Worm (Caenorhabditis elegans) whole organism, young adult: Measurements from ENCODE around the gene rev-3.

Experiments
- B0035.1 ChIP-seq: sonication (generic microtip); optimal IDR thresholded peaks from 2 replicates; lab custom pipeline; 2016; ENCODE audit warnings: missing genetic modification characterization, mild to moderate bottlenecking, missing compliant biosample characterization, missing genotype, missing genetic modification reagents
- B0261.1 ChIP-seq: sonication (generic microtip); optimal IDR thresholded peaks from 2 replicates; lab custom pipeline; 2016; ENCODE audit warnings: mild to moderate bottlenecking, missing genetic modification characterization, moderate library complexity, missing compliant biosample characterization
- B0336.3 ChIP-seq: fragments of 200-800 bp; sonication (Bioruptor generic); IDR thresholded peaks from 2 replicates; pipeline ENCODE4 v1.3.6; 2022; ENCODE audit warnings: missing genetic modification characterization, missing compliant biosample characterization
- C06A6.2 ChIP-seq: fragments of 200-800 bp; sonication (Bioruptor generic); conservative IDR thresholded peaks from 2 replicates; pipeline ENCODE4 v1.3.6; 2022; ENCODE audit warnings: missing genetic modification characterization, missing compliant biosample characterization
- D2030.7 ChIP-seq: fragments of 200-800 bp; sonication (Bioruptor generic); IDR thresholded peaks from 2 replicates; pipeline ENCODE4 v1.3.6; 2022; ENCODE audit warnings: missing genetic modification reagents, missing genetic modification characterization, missing compliant biosample characterization
- F23B12.7 ChIP-seq: sonication (generic microtip); optimal IDR thresholded peaks from 2 replicates; lab custom pipeline; 2017; ENCODE audit warnings: missing genetic modification characterization, mild to moderate bottlenecking, missing compliant biosample characterization, antibody characterized with exemption, moderate library complexity; ENCODE audit not compliant: insufficient read depth
- K12H6.12 ChIP-seq: fragments of 200-800 bp; sonication (Bioruptor generic); optimal IDR thresholded peaks from 2 replicates; lab custom pipeline; 2018; ENCODE audit warnings: mild to moderate bottlenecking, missing genetic modification characterization, missing compliant biosample characterization
- T07F8.4 ChIP-seq: sonication (generic microtip); optimal IDR thresholded peaks from 2 replicates; lab custom pipeline; 2016; ENCODE audit warnings: mild to moderate bottlenecking, missing genetic modification characterization, moderate library complexity, missing compliant biosample characterization
- Y53F4B.3 ChIP-seq: fragments of 200-800 bp; sonication (Bioruptor generic); IDR thresholded peaks from 2 replicates; pipeline ENCODE4 v1.3.6; 2022; ENCODE audit warnings: missing genetic modification reagents, missing genetic modification characterization, missing compliant biosample characterization
- Y56A3A.18 ChIP-seq: fragments of 200-800 bp; sonication (Bioruptor generic); IDR thresholded peaks from 2 replicates; pipeline ENCODE4 v1.3.6; 2022; ENCODE audit warnings: missing genetic modification reagents, missing genetic modification characterization, missing compliant biosample characterization
- Y79H2A.3 ChIP-seq: fragments of 200-800 bp; sonication (Bioruptor generic); conservative IDR thresholded peaks from 2 replicates; pipeline ENCODE4 v1.3.6; 2022; ENCODE audit warnings: missing genetic modification reagents, missing genetic modification characterization, missing compliant biosample characterization
- Y95B8A.8 ChIP-seq: fragments of 200-800 bp; sonication (Bioruptor generic); IDR thresholded peaks from 2 replicates; pipeline ENCODE4 v1.3.6; 2022; ENCODE audit warnings: missing genetic modification reagents, missing genetic modification characterization, missing compliant biosample characterization
- ZK185.1 ChIP-seq: sonication (generic microtip); optimal IDR thresholded peaks from 2 replicates; lab custom pipeline; 2016; ENCODE audit warnings: mild to moderate bottlenecking, missing genetic modification characterization, missing compliant biosample characterization; ENCODE audit not compliant: poor library complexity, severe bottlenecking
- atf-7 ChIP-seq: sonication (generic microtip); optimal IDR thresholded peaks from 2 replicates; lab custom pipeline; 2017; ENCODE audit warnings: mild to moderate bottlenecking, missing genetic modification characterization, missing compliant biosample characterization
- athp-1 ChIP-seq: sonication (generic microtip); optimal IDR thresholded peaks from 2 replicates; lab custom pipeline; 2017; ENCODE audit warnings: mild to moderate bottlenecking, missing genetic modification characterization, missing compliant biosample characterization
- attf-5 ChIP-seq: fragments of 200-800 bp; sonication (Bioruptor generic); optimal IDR thresholded peaks from 2 replicates; lab custom pipeline; 2018; ENCODE audit warnings: mild to moderate bottlenecking, missing genetic modification characterization, missing compliant biosample characterization
- attf-6 ChIP-seq: fragments of 200-800 bp; sonication (Bioruptor generic); IDR thresholded peaks from 2 replicates; pipeline ENCODE4 v1.3.6; 2022; ENCODE audit warnings: missing genetic modification reagents, missing genetic modification characterization, missing compliant biosample characterization
- bed-2 ChIP-seq: fragments of 200-800 bp; sonication (Bioruptor generic); IDR thresholded peaks from 2 replicates; pipeline ENCODE4 v1.3.6; 2022; ENCODE audit warnings: missing genetic modification reagents, missing genetic modification characterization, missing compliant biosample characterization
- ceh-27 ChIP-seq: fragments of 200-800 bp; sonication (Bioruptor generic); optimal IDR thresholded peaks from 2 replicates; lab custom pipeline; 2018; ENCODE audit warnings: mild to moderate bottlenecking, missing genetic modification characterization, moderate library complexity, missing compliant biosample characterization
- ceh-91 ChIP-seq: fragments of 200-800 bp; sonication (Bioruptor generic); IDR thresholded peaks from 2 replicates; pipeline ENCODE4 v1.3.6; 2022; ENCODE audit warnings: missing genetic modification reagents, missing genetic modification characterization, missing compliant biosample characterization
- die-1 ChIP-seq: sonication (generic microtip); optimal IDR thresholded peaks from 2 replicates; lab custom pipeline; 2016; ENCODE audit warnings: missing genotype, mild to moderate bottlenecking, missing genetic modification characterization, missing compliant biosample characterization
- dox-1 ChIP-seq: fragments of 200-800 bp; sonication (Bioruptor generic); IDR thresholded peaks from 2 replicates; pipeline ENCODE4 v1.3.6; 2022; ENCODE audit warnings: missing genetic modification reagents, missing genetic modification characterization, missing compliant biosample characterization
- egl-44 ChIP-seq: fragments of 200-800 bp; sonication (Bioruptor generic); IDR thresholded peaks from 2 replicates; pipeline ENCODE4 v1.3.6; 2022; ENCODE audit warnings: missing genetic modification reagents, missing genetic modification characterization, missing compliant biosample characterization
- egrh-3 ChIP-seq: fragments of 200-800 bp; sonication (Bioruptor generic); IDR thresholded peaks from 2 replicates; pipeline ENCODE4 v1.3.6; 2022; ENCODE audit warnings: missing genetic modification reagents, missing genetic modification characterization, missing compliant biosample characterization
- fkh-3 ChIP-seq: sonication (generic microtip); optimal IDR thresholded peaks from 2 replicates; lab custom pipeline; 2016; ENCODE audit warnings: mild to moderate bottlenecking, missing genetic modification characterization, missing compliant biosample characterization
- gei-17 ChIP-seq: fragments of 200-800 bp; sonication (Bioruptor generic); optimal IDR thresholded peaks from 2 replicates; lab custom pipeline; 2018; ENCODE audit warnings: mild to moderate bottlenecking, missing genetic modification characterization, missing compliant biosample characterization
- hlh-12 ChIP-seq: sonication (generic microtip); optimal IDR thresholded peaks from 2 replicates; lab custom pipeline; 2016; ENCODE audit warnings: missing genetic modification characterization, missing compliant biosample characterization
- lag-1 ChIP-seq: fragments of 200-800 bp; sonication (Bioruptor generic); IDR thresholded peaks from 2 replicates; pipeline ENCODE4 v1.3.6; 2022; ENCODE audit warnings: missing genetic modification reagents, missing genetic modification characterization, missing compliant biosample characterization
- let-607 ChIP-seq, 2 experiments: fragments of 200-800 bp in 1 of 2; sonication (Bioruptor generic) in 1 of 2; sonication (generic microtip) in 1 of 2; optimal IDR thresholded peaks; 2 replicates each; lab custom pipeline; 2016 to 2018; ENCODE audit warnings: mild to moderate bottlenecking in 2 of 2, missing compliant biosample characterization in 2 of 2, missing genetic modification characterization in 2 of 2, moderate library complexity in 2 of 2, missing genotype in 1 of 2
- lin-26 ChIP-seq: fragments of 200-800 bp; sonication (Bioruptor generic); IDR thresholded peaks from 2 replicates; pipeline ENCODE4 v1.3.6; 2022; ENCODE audit warnings: missing genetic modification reagents, missing genetic modification characterization, missing compliant biosample characterization
- lin-35 ChIP-seq, 3 experiments: fragments of 150-350 bp in 2 of 3; sonication (generic microtip) in 1 of 3; optimal IDR thresholded peaks; 2 replicates each; lab custom pipeline; 2014 to 2018; ENCODE audit warnings: missing biosample characterization in 3 of 3, missing genetic modification characterization in 3 of 3, missing genetic modification reagents in 3 of 3
- lin-54 ChIP-seq: fragments of 200-800 bp; sonication (Bioruptor generic); optimal IDR thresholded peaks from 2 replicates; lab custom pipeline; 2018; ENCODE audit warnings: mild to moderate bottlenecking, missing genetic modification characterization, missing compliant biosample characterization
- lir-1 ChIP-seq: fragments of 200-800 bp; sonication (Bioruptor generic); conservative IDR thresholded peaks from 2 replicates; pipeline ENCODE4 v1.3.6; 2022; ENCODE audit warnings: missing genetic modification reagents, missing genetic modification characterization, missing compliant biosample characterization
- lsl-1 ChIP-seq: fragments of 200-800 bp; sonication (Bioruptor generic); optimal IDR thresholded peaks from 2 replicates; lab custom pipeline; 2018; ENCODE audit warnings: mild to moderate bottlenecking, missing genetic modification characterization, moderate library complexity, missing compliant biosample characterization
- lsy-27 ChIP-seq: sonication (generic microtip); optimal IDR thresholded peaks from 2 replicates; lab custom pipeline; 2017; ENCODE audit warnings: missing genetic modification characterization, mild to moderate bottlenecking, missing compliant biosample characterization, antibody characterized with exemption, missing genotype, borderline replicate concordance; ENCODE audit not compliant: insufficient read depth
- madf-10 ChIP-seq: sonication (generic microtip); optimal IDR thresholded peaks from 2 replicates; lab custom pipeline; 2016; ENCODE audit warnings: mild to moderate bottlenecking, missing genetic modification characterization, missing compliant biosample characterization
- mcd-1 ChIP-seq: fragments of 200-800 bp; sonication (Bioruptor generic); IDR thresholded peaks from 2 replicates; pipeline ENCODE4 v1.3.6; 2022; ENCODE audit warnings: missing genetic modification reagents, missing genetic modification characterization, missing compliant biosample characterization
- nfyb-1 ChIP-seq: fragments of 200-800 bp; sonication (Bioruptor generic); IDR thresholded peaks from 2 replicates; pipeline ENCODE4 v1.3.6; 2022; ENCODE audit warnings: missing genetic modification reagents, missing genetic modification characterization, missing compliant biosample characterization
- nhr-27 ChIP-seq: fragments of 200-800 bp; sonication (Bioruptor generic); optimal IDR thresholded peaks from 2 replicates; lab custom pipeline; 2018; ENCODE audit warnings: mild to moderate bottlenecking, missing genetic modification characterization, moderate library complexity, missing compliant biosample characterization
- nhr-80 ChIP-seq: sonication (generic microtip); optimal IDR thresholded peaks from 2 replicates; lab custom pipeline; 2016; ENCODE audit warnings: missing genetic modification characterization, missing compliant biosample characterization
- rcor-1 ChIP-seq: fragments of 200-800 bp; sonication (Bioruptor generic); IDR thresholded peaks from 2 replicates; pipeline ENCODE4 v1.3.6; 2022; ENCODE audit warnings: missing genetic modification reagents, missing genetic modification characterization, missing compliant biosample characterization
- rec-8 ChIP-seq, 2 experiments: sonication (generic microtip); optimal IDR thresholded peaks; 2 replicates each; lab custom pipeline; 2016; ENCODE audit warnings: mild to moderate bottlenecking in 2 of 2, missing genetic modification characterization in 2 of 2, missing genetic modification reagents in 2 of 2, missing genotype in 2 of 2, missing biosample characterization in 1 of 2, missing compliant biosample characterization in 1 of 2, moderate library complexity in 1 of 2
- snpc-1.3 ChIP-seq: sonication (generic microtip); optimal IDR thresholded peaks from 2 replicates; lab custom pipeline; 2017; ENCODE audit warnings: missing genetic modification characterization, mild to moderate bottlenecking, missing compliant biosample characterization, antibody characterized with exemption, moderate library complexity, missing genotype, missing genetic modification reagents; ENCODE audit not compliant: insufficient read depth
- snpc-3.4 ChIP-seq: sonication (generic microtip); optimal IDR thresholded peaks from 2 replicates; lab custom pipeline; 2017; ENCODE audit warnings: missing genetic modification characterization, mild to moderate bottlenecking, missing compliant biosample characterization, antibody characterized with exemption, moderate library complexity, missing genotype, missing genetic modification reagents
- tbx-9 ChIP-seq: sonication (generic microtip); optimal IDR thresholded peaks from 2 replicates; lab custom pipeline; 2016; ENCODE audit warnings: borderline replicate concordance, missing genetic modification characterization, inconsistent platforms, missing compliant biosample characterization
- zfh-2 ChIP-seq: fragments of 200-800 bp; sonication (Bioruptor generic); conservative IDR thresholded peaks from 2 replicates; pipeline ENCODE4 v1.3.6; 2022; ENCODE audit warnings: missing genetic modification reagents, missing genetic modification characterization, missing compliant biosample characterization

Gene rev-3

ce11 chrIII:5790550-5790949 is at the start of gene rev-3:
TSS of gene rev-3 (minus strand) at chrIII:5790650.
- TF ChIP-seq C06A6.2 (no peak), rec-8 (tag; optimal IDR thresholded peaks at IDR 0.05; lab: Kevin White, UChicago) (no peak), mcd-1 (GFP tag; lab: Robert Waterston, UW) (no peak), egl-44 (no peak), lsl-1 (GFP tag; lab: Kevin White, UChicago) (peak; percentile 37), atf-7 (tag; lab: Kevin White, UChicago) (no peak), T07F8.4 (tag; lab: Kevin White, UChicago) (no peak), snpc-1.3 (no peak)

ce11 chrIII:5839598-5839997 is 49.1 kb upstream of the rev-3 start:
- TF ChIP-seq lin-35 (GFP tag; optimal IDR thresholded peaks at IDR 0.05; lab: Kevin White, UChicago) (no peak), lsy-27 (tag; lab: Kevin White, UChicago) (no peak), madf-10 (tag; lab: Kevin White, UChicago) (no peak), nhr-27 (tag; lab: Kevin White, UChicago) (no peak), attf-6 (GFP tag; lab: Robert Waterston, UW) (no peak), B0261.1 (tag; lab: Kevin White, UChicago) (no peak), die-1 (tag; lab: Kevin White, UChicago) (no peak), zfh-2 (no peak), attf-5 (GFP tag; lab: Kevin White, UChicago) (no peak), tbx-9 (no peak), Y53F4B.3 (GFP tag; lab: Robert Waterston, UW) (no peak), K12H6.12 (tag; lab: Kevin White, UChicago) (no peak), nhr-80 (tag; lab: Kevin White, UChicago) (no peak), F23B12.7 (no peak), rcor-1 (GFP tag; lab: Robert Waterston, UW) (no peak)
- TF ChIP-seq, all 124 proteins: peak for 0

ce11 chrIII:5839147-5839546 is 48.7 kb upstream of the rev-3 start:
- TF ChIP-seq egrh-3 (GFP tag; lab: Robert Waterston, UW) (no peak), hlh-12 (tag; lab: Kevin White, UChicago) (no peak), let-607 (tag; optimal IDR thresholded peaks at IDR 0.05; lab: Kevin White, UChicago) (peak in 1 of 2 experiments; percentile 31), snpc-3.4 (no peak), lag-1 (GFP tag; lab: Robert Waterston, UW) (no peak), D2030.7 (no peak), bed-2 (no peak), lir-1 (GFP tag; lab: Robert Waterston, UW) (no peak), Y56A3A.18 (no peak), ceh-91 (GFP tag; lab: Robert Waterston, UW) (no peak), gei-17 (GFP tag; lab: Kevin White, UChicago) (no peak), ceh-27 (GFP tag; lab: Kevin White, UChicago) (no peak), nfyb-1 (GFP tag; lab: Robert Waterston, UW) (peak; percentile 32; the same call in 1 of the 2 replicates), nhr-80 (tag; lab: Kevin White, UChicago) (peak; percentile 61), B0035.1 (tag; lab: Kevin White, UChicago) (no peak), B0336.3 (GFP tag; lab: Robert Waterston, UW) (no peak), lin-54 (GFP tag; lab: Kevin White, UChicago) (no peak), athp-1 (tag; lab: Kevin White, UChicago) (no peak), ZK185.1 (tag; lab: Kevin White, UChicago) (no peak), dox-1 (GFP tag; lab: Robert Waterston, UW) (peak; percentile 11; the same call in 1 of the 2 replicates), fkh-3 (no peak), Y79H2A.3 (GFP tag; lab: Robert Waterston, UW) (no peak), lin-26 (GFP tag; lab: Robert Waterston, UW) (no peak), Y95B8A.8 (GFP tag; lab: Robert Waterston, UW) (no peak)
